Worm (Caenorhabditis elegans) whole organism, young adult: ENCODE measurements around the gene srsx-11.

ENCODE experiments used
- B0261.1 ChIP-seq: sonication (generic microtip); optimal IDR thresholded peaks from 2 replicates; lab custom pipeline; 2016; ENCODE audit warnings: mild to moderate bottlenecking, missing genetic modification characterization, moderate library complexity, missing compliant biosample characterization
- B0336.3 ChIP-seq: fragments of 200-800 bp; sonication (Bioruptor generic); IDR thresholded peaks from 2 replicates; pipeline ENCODE4 v1.3.6; 2022; ENCODE audit warnings: missing genetic modification characterization, missing compliant biosample characterization
- F22D6.2 ChIP-seq: sonication (generic microtip); optimal IDR thresholded peaks from 2 replicates; lab custom pipeline; 2016; ENCODE audit warnings: mild to moderate bottlenecking, missing genetic modification characterization, missing compliant biosample characterization
- F37B4.10 ChIP-seq: fragments of 200-800 bp; sonication (Bioruptor generic); IDR thresholded peaks from 2 replicates; pipeline ENCODE4 v1.3.6; 2022; ENCODE audit warnings: missing genetic modification characterization, missing compliant biosample characterization
- F39B2.1 ChIP-seq: fragments of 200-800 bp; sonication (Bioruptor generic); IDR thresholded peaks from 2 replicates; pipeline ENCODE4 v1.3.6; 2022; ENCODE audit warnings: missing genetic modification reagents, missing genetic modification characterization, missing compliant biosample characterization
- F52B5.7 ChIP-seq: sonication (generic microtip); optimal IDR thresholded peaks from 2 replicates; lab custom pipeline; 2016; ENCODE audit warnings: mild to moderate bottlenecking, missing genetic modification characterization, missing compliant biosample characterization
- K12H6.12 ChIP-seq: fragments of 200-800 bp; sonication (Bioruptor generic); optimal IDR thresholded peaks from 2 replicates; lab custom pipeline; 2018; ENCODE audit warnings: mild to moderate bottlenecking, missing genetic modification characterization, missing compliant biosample characterization
- T07F8.4 ChIP-seq: sonication (generic microtip); optimal IDR thresholded peaks from 2 replicates; lab custom pipeline; 2016; ENCODE audit warnings: mild to moderate bottlenecking, missing genetic modification characterization, moderate library complexity, missing compliant biosample characterization
- Y53F4B.3 ChIP-seq: fragments of 200-800 bp; sonication (Bioruptor generic); IDR thresholded peaks from 2 replicates; pipeline ENCODE4 v1.3.6; 2022; ENCODE audit warnings: missing genetic modification reagents, missing genetic modification characterization, missing compliant biosample characterization
- ZK185.1 ChIP-seq: sonication (generic microtip); optimal IDR thresholded peaks from 2 replicates; lab custom pipeline; 2016; ENCODE audit warnings: mild to moderate bottlenecking, missing genetic modification characterization, missing compliant biosample characterization; ENCODE audit not compliant: poor library complexity, severe bottlenecking
- aptf-2 ChIP-seq: fragments of 200-800 bp; sonication (Bioruptor generic); conservative IDR thresholded peaks from 2 replicates; pipeline ENCODE4 v1.3.6; 2022; ENCODE audit warnings: missing genetic modification reagents, missing genetic modification characterization, missing compliant biosample characterization
- athp-1 ChIP-seq: sonication (generic microtip); optimal IDR thresholded peaks from 2 replicates; lab custom pipeline; 2017; ENCODE audit warnings: mild to moderate bottlenecking, missing genetic modification characterization, missing compliant biosample characterization
- attf-3 ChIP-seq: fragments of 200-800 bp; sonication (Bioruptor generic); conservative IDR thresholded peaks from 2 replicates; pipeline ENCODE4 v1.3.6; 2022; ENCODE audit warnings: missing genetic modification reagents, missing genetic modification characterization, missing compliant biosample characterization
- cebp-2 ChIP-seq: fragments of 200-800 bp; sonication (Bioruptor generic); IDR thresholded peaks from 2 replicates; pipeline ENCODE4 v1.3.6; 2022; ENCODE audit warnings: missing genetic modification characterization, missing compliant biosample characterization
- ceh-40 ChIP-seq: fragments of 200-800 bp; sonication (Bioruptor generic); IDR thresholded peaks from 2 replicates; pipeline ENCODE4 v1.3.6; 2022; ENCODE audit warnings: missing genetic modification characterization, missing compliant biosample characterization
- dpff-1 ChIP-seq: sonication (generic microtip); optimal IDR thresholded peaks from 2 replicates; lab custom pipeline; 2017; ENCODE audit warnings: mild to moderate bottlenecking, missing genetic modification characterization, missing compliant biosample characterization
- efl-1 ChIP-seq: fragments of 150-350 bp; optimal IDR thresholded peaks from 2 replicates; lab custom pipeline; 2014; ENCODE audit warnings: missing biosample characterization, missing genetic modification reagents, missing genetic modification characterization
- egrh-3 ChIP-seq: fragments of 200-800 bp; sonication (Bioruptor generic); IDR thresholded peaks from 2 replicates; pipeline ENCODE4 v1.3.6; 2022; ENCODE audit warnings: missing genetic modification reagents, missing genetic modification characterization, missing compliant biosample characterization
- gei-17 ChIP-seq: fragments of 200-800 bp; sonication (Bioruptor generic); optimal IDR thresholded peaks from 2 replicates; lab custom pipeline; 2018; ENCODE audit warnings: mild to moderate bottlenecking, missing genetic modification characterization, missing compliant biosample characterization
- hlh-12 ChIP-seq: sonication (generic microtip); optimal IDR thresholded peaks from 2 replicates; lab custom pipeline; 2016; ENCODE audit warnings: missing genetic modification characterization, missing compliant biosample characterization
- hrde-1 ChIP-seq: sonication (generic microtip); optimal IDR thresholded peaks from 2 replicates; lab custom pipeline; 2016; ENCODE audit warnings: missing genetic modification characterization, mild to moderate bottlenecking, missing compliant biosample characterization, moderate library complexity, missing genotype, missing genetic modification reagents, borderline replicate concordance
- let-526 ChIP-seq: fragments of 200-800 bp; sonication (Bioruptor generic); IDR thresholded peaks from 2 replicates; pipeline ENCODE4 v1.3.6; 2022; ENCODE audit warnings: missing genetic modification reagents, missing genetic modification characterization, missing compliant biosample characterization
- madf-8 ChIP-seq: fragments of 200-800 bp; sonication (Bioruptor generic); conservative IDR thresholded peaks from 2 replicates; pipeline ENCODE4 v1.3.6; 2022; ENCODE audit warnings: missing genetic modification reagents, missing genetic modification characterization, missing compliant biosample characterization
- mel-28 ChIP-seq: sonication (generic microtip); optimal IDR thresholded peaks from 2 replicates; lab custom pipeline; 2016; ENCODE audit warnings: borderline replicate concordance, mild to moderate bottlenecking, missing genetic modification characterization, missing compliant biosample characterization
- nhr-27 ChIP-seq: fragments of 200-800 bp; sonication (Bioruptor generic); optimal IDR thresholded peaks from 2 replicates; lab custom pipeline; 2018; ENCODE audit warnings: mild to moderate bottlenecking, missing genetic modification characterization, moderate library complexity, missing compliant biosample characterization
- nhr-80 ChIP-seq: sonication (generic microtip); optimal IDR thresholded peaks from 2 replicates; lab custom pipeline; 2016; ENCODE audit warnings: missing genetic modification characterization, missing compliant biosample characterization
- rcor-1 ChIP-seq: fragments of 200-800 bp; sonication (Bioruptor generic); IDR thresholded peaks from 2 replicates; pipeline ENCODE4 v1.3.6; 2022; ENCODE audit warnings: missing genetic modification reagents, missing genetic modification characterization, missing compliant biosample characterization
- rec-8 ChIP-seq, 2 experiments: sonication (generic microtip); optimal IDR thresholded peaks; 2 replicates each; lab custom pipeline; 2016; ENCODE audit warnings: mild to moderate bottlenecking in 2 of 2, missing genetic modification characterization in 2 of 2, missing genetic modification reagents in 2 of 2, missing genotype in 2 of 2, missing biosample characterization in 1 of 2, missing compliant biosample characterization in 1 of 2, moderate library complexity in 1 of 2
- sdz-38 ChIP-seq: sonication (generic microtip); optimal IDR thresholded peaks from 2 replicates; lab custom pipeline; 2016; ENCODE audit warnings: missing genotype, missing genetic modification characterization, missing compliant biosample characterization
- snpc-1.1 ChIP-seq: sonication (generic microtip); optimal IDR thresholded peaks from 2 replicates; lab custom pipeline; 2017; ENCODE audit warnings: missing genetic modification characterization, mild to moderate bottlenecking, missing compliant biosample characterization, antibody characterized with exemption, moderate library complexity, missing genotype, missing genetic modification reagents; ENCODE audit not compliant: insufficient read depth
- snpc-1.3 ChIP-seq: sonication (generic microtip); optimal IDR thresholded peaks from 2 replicates; lab custom pipeline; 2017; ENCODE audit warnings: missing genetic modification characterization, mild to moderate bottlenecking, missing compliant biosample characterization, antibody characterized with exemption, moderate library complexity, missing genotype, missing genetic modification reagents; ENCODE audit not compliant: insufficient read depth
- tlf-1 ChIP-seq: fragments of 200-800 bp; sonication (Bioruptor generic); optimal IDR thresholded peaks from 2 replicates; lab custom pipeline; 2018; ENCODE audit warnings: mild to moderate bottlenecking, missing genetic modification characterization, missing compliant biosample characterization
- unc-62 ChIP-seq: fragments of 150-350 bp; optimal IDR thresholded peaks from 2 replicates; lab custom pipeline; 2014; ENCODE audit warnings: missing biosample characterization, missing genetic modification reagents, missing genetic modification characterization
- xnd-1 ChIP-seq: sonication (generic microtip); optimal IDR thresholded peaks from 2 replicates; lab custom pipeline; 2016; ENCODE audit warnings: missing genotype, missing genetic modification reagents, missing genetic modification characterization, missing compliant biosample characterization
- zim-3 ChIP-seq: sonication (generic microtip); optimal IDR thresholded peaks from 2 replicates; lab custom pipeline; 2017; ENCODE audit warnings: mild to moderate bottlenecking, missing genetic modification characterization, moderate library complexity, missing compliant biosample characterization
- ztf-6 ChIP-seq: fragments of 200-800 bp; sonication (Bioruptor generic); IDR thresholded peaks from 2 replicates; pipeline ENCODE4 v1.3.6; 2022; ENCODE audit warnings: missing genetic modification reagents, missing genetic modification characterization, missing compliant biosample characterization

The srsx-11 gene

DNA sequence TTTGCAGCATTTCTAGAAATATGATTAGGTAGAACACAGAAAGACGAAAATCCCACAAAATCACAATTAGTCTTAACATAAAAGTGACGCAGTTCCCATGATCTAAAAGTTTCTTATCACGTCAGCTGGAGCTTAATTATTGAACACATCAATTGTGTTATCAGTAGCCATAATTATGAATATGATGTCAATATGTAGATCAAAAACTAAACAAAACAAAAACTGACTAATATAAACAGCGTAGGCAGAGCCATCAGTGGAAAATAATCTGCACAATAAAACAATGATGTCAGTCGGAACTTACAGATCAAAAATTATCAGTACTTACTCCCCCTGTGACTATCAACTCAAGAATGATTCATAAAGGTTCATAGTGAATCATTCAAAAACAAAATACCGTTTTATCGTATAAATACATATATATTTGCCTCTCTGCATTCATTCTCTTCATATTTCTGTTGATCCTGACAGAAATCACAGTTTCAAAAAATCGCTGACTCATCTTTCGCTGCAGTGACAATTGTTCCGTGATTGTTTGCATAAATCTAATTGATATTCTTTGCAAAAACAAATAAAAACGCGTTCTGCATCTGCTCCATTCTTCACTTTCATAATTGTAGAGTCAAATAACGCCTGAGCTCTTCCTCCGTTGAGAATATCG, 33.4 kb upstream of the srsx-11 start, which contains the start of gene srr-6:
Gene srr-6 (plus strand): TSS at position 611 of the 661 bp plus-strand sequence.
- TF ChIP-seq F52B5.7 (tag; lab: Kevin White, UChicago) (no peak), unc-62 (GFP tag; lab: Kevin White, UChicago) (peak; percentile 59), nhr-80 (tag; lab: Kevin White, UChicago) (peak; percentile 31)
- TF ChIP-seq, all 124 proteins: peak for 2

DNA sequence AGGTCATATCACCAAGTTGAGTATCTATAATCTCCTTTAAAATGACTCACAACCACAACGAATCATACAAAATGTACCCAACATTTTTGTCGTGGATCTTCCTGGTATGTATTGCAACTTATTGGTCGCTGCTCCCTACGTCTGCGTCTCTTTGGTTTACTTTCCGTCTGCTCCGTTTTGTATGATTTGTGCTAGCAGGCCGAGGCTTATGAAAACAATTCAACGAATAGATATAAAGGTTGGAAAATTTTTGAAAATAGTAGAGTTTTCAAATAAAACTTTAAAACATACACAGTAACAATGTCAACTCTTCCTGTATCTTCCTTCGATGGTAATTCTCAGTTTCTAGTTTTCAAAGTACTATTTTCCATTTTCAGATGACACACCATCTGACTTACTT, 22.4 kb upstream of the srsx-11 start, which contains the start of gene srr-8:
Gene srr-8 (plus strand): TSS at position 301 of the 400 bp plus-strand sequence.
- TF ChIP-seq B0336.3 (GFP tag; lab: Robert Waterston, UW) (no peak), let-526 (GFP tag; lab: Robert Waterston, UW) (no peak), athp-1 (no peak), hrde-1 (tag; lab: Kevin White, UChicago) (no peak), snpc-1.3 (tag; lab: Kevin White, UChicago) (no peak), F22D6.2 (tag; lab: Kevin White, UChicago) (no peak), xnd-1 (tag; lab: Kevin White, UChicago) (no peak), F39B2.1 (GFP tag; lab: Robert Waterston, UW) (no peak), attf-3 (no peak), hlh-12 (no peak), snpc-1.1 (tag; lab: Kevin White, UChicago) (no peak), madf-8 (no peak), unc-62 (GFP tag; lab: Kevin White, UChicago) (no peak), B0261.1 (no peak), T07F8.4 (tag; lab: Kevin White, UChicago) (no peak), Y53F4B.3 (GFP tag; lab: Robert Waterston, UW) (no peak), efl-1 (no peak), K12H6.12 (tag; lab: Kevin White, UChicago) (no peak)
- TF ChIP-seq, all 124 proteins: peak for 0

DNA sequence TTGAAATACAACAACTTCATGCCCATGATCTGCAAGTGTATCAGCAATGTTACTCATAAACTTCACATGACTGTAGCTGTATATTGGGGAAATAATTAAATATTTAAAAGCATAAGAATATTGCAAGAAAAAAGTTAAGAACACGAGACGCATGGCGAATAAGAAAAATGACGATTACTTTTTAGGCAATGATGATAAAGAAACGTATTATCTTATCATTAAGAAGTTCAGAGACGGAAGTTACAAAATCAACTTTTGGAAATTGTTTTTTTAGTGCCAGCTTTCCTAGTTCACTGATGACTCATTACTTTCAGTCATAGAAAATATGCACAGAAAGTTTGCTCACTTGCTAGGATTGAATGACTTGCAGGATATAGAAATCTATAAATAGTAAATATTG, 21.4 kb upstream of the srsx-11 start, which contains the start of gene ugt-7:
Gene ugt-7 (minus strand): TSS at position 161 of the 400 bp plus-strand sequence.
- TF ChIP-seq nhr-80 (tag; lab: Kevin White, UChicago) (peak; percentile 31), nhr-27 (tag; lab: Kevin White, UChicago) (no peak)
- TF ChIP-seq, all 124 proteins: peak for 1

DNA sequence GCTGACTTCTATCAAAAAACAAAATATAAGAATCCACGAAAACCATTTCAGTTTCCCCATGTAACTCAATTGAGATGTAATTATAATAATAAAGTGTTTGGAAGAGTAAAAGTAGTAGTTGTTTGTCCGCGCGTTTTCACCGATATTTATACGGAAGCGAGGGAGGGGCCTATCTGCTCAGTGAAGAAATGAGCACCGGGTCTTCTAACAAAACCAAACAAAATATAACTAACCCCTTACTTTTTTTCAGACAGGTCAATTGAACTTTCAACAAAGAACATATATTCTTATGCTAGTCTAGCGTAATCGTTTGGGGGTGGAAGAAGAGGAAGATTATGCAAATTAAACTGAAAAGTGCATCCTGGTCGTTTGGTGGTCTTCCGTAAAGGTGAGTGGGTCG, 16.2 kb upstream of the srsx-11 start, which contains the start of gene ncx-9:
Gene ncx-9 (minus strand): TSS at position 101 of the 400 bp plus-strand sequence.
- TF ChIP-seq zim-3 (tag; lab: Kevin White, UChicago): no peak

DNA sequence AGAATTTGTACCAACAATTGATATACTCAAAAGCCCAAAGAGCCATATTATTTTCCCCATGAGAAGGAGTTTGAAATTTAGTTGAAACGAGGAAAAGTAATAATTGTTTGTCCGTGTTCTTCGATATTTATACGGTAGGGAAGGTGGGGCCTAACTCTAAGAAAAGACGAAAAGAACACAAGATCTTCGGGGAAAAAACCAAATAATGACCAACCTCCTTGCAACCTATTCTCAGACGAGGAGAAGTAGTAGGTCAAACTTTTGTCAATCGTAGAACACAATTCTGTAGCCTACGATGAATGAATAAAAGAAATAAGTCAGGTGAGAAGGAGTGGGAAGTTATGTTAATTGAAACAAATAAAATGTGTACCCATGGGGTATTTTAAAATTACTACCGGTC, 8.1 kb upstream of the srsx-11 start, which contains the start of gene ncx-8:
Gene ncx-8 (minus strand): TSS at position 101 of the 400 bp plus-strand sequence.
- no peak for TF ChIP-seq nhr-80 (tag; lab: Kevin White, UChicago)
- TF ChIP-seq tlf-1 (GFP tag; lab: Kevin White, UChicago): no peak
- no peak for TF ChIP-seq ztf-6 (GFP tag; lab: Robert Waterston, UW)
- no peak for TF ChIP-seq madf-8
- TF ChIP-seq ceh-40: no peak
- TF ChIP-seq sdz-38 (tag; lab: Kevin White, UChicago): no peak
- TF ChIP-seq gei-17 (GFP tag; lab: Kevin White, UChicago): no peak
- no peak for TF ChIP-seq mel-28 (tag; lab: Kevin White, UChicago)
- TF ChIP-seq rec-8 (tag; optimal IDR thresholded peaks at IDR 0.05; lab: Kevin White, UChicago): no peak
- TF ChIP-seq aptf-2 (GFP tag; lab: Robert Waterston, UW): no peak
- no peak for TF ChIP-seq dpff-1 (tag; lab: Kevin White, UChicago)
- no peak for TF ChIP-seq egrh-3 (GFP tag; lab: Robert Waterston, UW)
- TF ChIP-seq cebp-2 (GFP tag; lab: Robert Waterston, UW): no peak
- no peak for TF ChIP-seq ZK185.1 (tag; lab: Kevin White, UChicago)
- TF ChIP-seq let-526 (GFP tag; lab: Robert Waterston, UW): no peak
- no peak for TF ChIP-seq rcor-1 (GFP tag; lab: Robert Waterston, UW)
- TF ChIP-seq F37B4.10: no peak
- TF ChIP-seq snpc-1.1 (tag; lab: Kevin White, UChicago): no peak
